Fruit fly (Drosophila melanogaster): ENCODE data around the gene CG32206.

- no peak for TF ChIP-seq CG8319 (GFP tag; optimal IDR thresholded peaks at IDR 0.05)
- no peak for TF ChIP-seq CG34406 (GFP tag; optimal IDR thresholded peaks at IDR 0.05)
- no peak for TF ChIP-seq CG16779 (tag; optimal IDR thresholded peaks at IDR 0.05)
- TF ChIP-seq Met (GFP tag; optimal IDR thresholded peaks at IDR 0.05) = no peak
- no peak for TF ChIP-seq fd85E (GFP tag; optimal IDR thresholded peaks at IDR 0.05)
- no peak for TF ChIP-seq salr (GFP tag; optimal IDR thresholded peaks at IDR 0.05)
- TF ChIP-seq esn (GFP tag; optimal IDR thresholded peaks at IDR 0.05) = no peak
- no peak for TF ChIP-seq Blimp-1 (GFP tag; optimal IDR thresholded peaks at IDR 0.05)
- TF ChIP-seq Hr4 (GFP tag; optimal IDR thresholded peaks at IDR 0.05) = no peak
- no peak for TF ChIP-seq Sox15 (GFP tag; optimal IDR thresholded peaks at IDR 0.05)
- no peak for TF ChIP-seq CG4318 (GFP tag; optimal IDR thresholded peaks at IDR 0.05)
Observed at dm6 chr3L:19350579-19350978, 62.1 kb downstream of the CG32206 start.

Measured in whole organism, prepupa.